Fruit fly (Drosophila melanogaster) whole organism, embryonic: Measurements from ENCODE around the gene Aprt.

ENCODE experiments used
- Bgb ChIP-seq: fragments of 200-800 bp; sonication (Bioruptor generic); IDR thresholded peaks from 2 replicates; pipeline ENCODE4 v1.3.6; 2022; ENCODE audit warnings: missing biosample characterization, missing genetic modification characterization; ENCODE audit not compliant: partially characterized antibody
- CG10431 ChIP-seq: fragments of 200-800 bp; sonication (Bioruptor generic); optimal IDR thresholded peaks from 3 replicates; lab custom pipeline; 2018; ENCODE audit warnings: missing biosample characterization, mild to moderate bottlenecking, missing genetic modification characterization
- CG11723 ChIP-seq: fragments of 200-800 bp; sonication (Bioruptor generic); optimal IDR thresholded peaks from 2 replicates; lab custom pipeline; 2017; ENCODE audit warnings: missing biosample characterization, mild to moderate bottlenecking, missing genetic modification characterization
- CG12104 ChIP-seq: fragments of 200-800 bp; sonication (Bioruptor generic); optimal IDR thresholded peaks from 3 replicates; lab custom pipeline; 2016; ENCODE audit warnings: missing biosample characterization, missing genetic modification characterization
- CG12155 ChIP-seq: fragments of 200-800 bp; sonication (Bioruptor generic); optimal IDR thresholded peaks from 3 replicates; lab custom pipeline; 2016; ENCODE audit warnings: missing biosample characterization, missing genetic modification characterization
- CG13894 ChIP-seq: fragments of 200-800 bp; sonication (Bioruptor generic); optimal IDR thresholded peaks from 3 replicates; lab custom pipeline; 2018; ENCODE audit warnings: missing biosample characterization, mild to moderate bottlenecking, missing genetic modification characterization, moderate library complexity
- CG15073 ChIP-seq: fragments of 200-800 bp; sonication (Bioruptor generic); optimal IDR thresholded peaks from 2 replicates; lab custom pipeline; 2016; ENCODE audit warnings: missing biosample characterization, missing genetic modification characterization
- CG15269 ChIP-seq: fragments of 200-800 bp; sonication (Bioruptor generic); optimal IDR thresholded peaks from 2 replicates; lab custom pipeline; 2018; ENCODE audit warnings: missing biosample characterization, mild to moderate bottlenecking, missing genetic modification characterization, moderate library complexity
- CG17568 ChIP-seq: fragments of 200-800 bp; sonication (Bioruptor generic); optimal IDR thresholded peaks from 2 replicates; lab custom pipeline; 2018; ENCODE audit warnings: missing biosample characterization, mild to moderate bottlenecking, missing genetic modification characterization, moderate library complexity
- CG18011 ChIP-seq: fragments of 200-800 bp; sonication (Bioruptor generic); optimal IDR thresholded peaks from 2 replicates; lab custom pipeline; 2017; ENCODE audit warnings: missing biosample characterization, missing genetic modification characterization, mild to moderate bottlenecking, moderate library complexity, missing genotype
- CG1832 ChIP-seq: fragments of 200-800 bp; sonication (Bioruptor generic); optimal IDR thresholded peaks from 2 replicates; lab custom pipeline; 2017; ENCODE audit warnings: missing biosample characterization, mild to moderate bottlenecking, missing genetic modification characterization, inconsistent platforms
- CG2712 ChIP-seq: fragments of 200-800 bp; optimal IDR thresholded peaks from 3 replicates; lab custom pipeline; 2019; ENCODE audit warnings: missing biosample characterization, mild to moderate bottlenecking, missing genetic modification characterization, moderate library complexity
- CG3065 ChIP-seq: fragments of 200-800 bp; sonication (Bioruptor generic); optimal IDR thresholded peaks from 2 replicates; lab custom pipeline; 2016; ENCODE audit warnings: missing biosample characterization, missing genetic modification characterization
- CG3163 ChIP-seq: fragments of 200-800 bp; sonication (Bioruptor generic); optimal IDR thresholded peaks from 3 replicates; lab custom pipeline; 2016; ENCODE audit warnings: missing biosample characterization, missing genetic modification characterization
- CG33557 ChIP-seq: fragments of 200-800 bp; sonication (Bioruptor generic); optimal IDR thresholded peaks from 2 replicates; lab custom pipeline; 2019; ENCODE audit warnings: missing biosample characterization, mild to moderate bottlenecking, missing genetic modification characterization, moderate library complexity
- CG42726 ChIP-seq: fragments of 200-800 bp; sonication (Bioruptor generic); IDR thresholded peaks from 2 replicates; pipeline ENCODE4 v1.3.6; 2022; ENCODE audit warnings: missing biosample characterization, missing genetic modification characterization; ENCODE audit not compliant: partially characterized antibody
- CG5180 ChIP-seq: fragments of 200-800 bp; sonication (Bioruptor generic); optimal IDR thresholded peaks from 3 replicates; lab custom pipeline; 2017; ENCODE audit warnings: missing biosample characterization, missing genetic modification characterization, mild to moderate bottlenecking, moderate library complexity, missing genetic modification reagents
- CG5245 ChIP-seq: fragments of 200-800 bp; sonication (Bioruptor generic); optimal IDR thresholded peaks from 3 replicates; lab custom pipeline; 2016; ENCODE audit warnings: missing biosample characterization, missing genetic modification characterization
- CG6254 ChIP-seq: fragments of 200-800 bp; sonication (Bioruptor generic); optimal IDR thresholded peaks from 3 replicates; lab custom pipeline; 2017; ENCODE audit warnings: mild to moderate bottlenecking, missing biosample characterization, missing genetic modification reagents, missing genetic modification characterization
- CG7839 ChIP-seq: fragments of 200-800 bp; sonication (Bioruptor generic); optimal IDR thresholded peaks from 3 replicates; lab custom pipeline; 2018; ENCODE audit warnings: missing biosample characterization, mild to moderate bottlenecking, missing genetic modification characterization, moderate library complexity
- CG7928 ChIP-seq: fragments of 200-800 bp; sonication (Bioruptor generic); optimal IDR thresholded peaks from 2 replicates; lab custom pipeline; 2017; ENCODE audit warnings: missing biosample characterization, mild to moderate bottlenecking, missing genetic modification characterization
- CG7987 ChIP-seq: fragments of 200-800 bp; sonication (Bioruptor generic); optimal IDR thresholded peaks from 2 replicates; lab custom pipeline; 2018; ENCODE audit warnings: missing biosample characterization, mild to moderate bottlenecking, missing genetic modification characterization, moderate library complexity
- CG8944 ChIP-seq: fragments of 200-800 bp; sonication (Bioruptor generic); optimal IDR thresholded peaks from 3 replicates; lab custom pipeline; 2016; ENCODE audit warnings: missing biosample characterization, missing genetic modification characterization
- CG9437 ChIP-seq: fragments of 200-800 bp; sonication (Bioruptor generic); optimal IDR thresholded peaks from 2 replicates; lab custom pipeline; 2018; ENCODE audit warnings: missing biosample characterization, mild to moderate bottlenecking, missing genetic modification characterization
- CHES-1-like ChIP-seq: fragments of 200-800 bp; sonication (Bioruptor generic); optimal IDR thresholded peaks from 2 replicates; lab custom pipeline; 2016; ENCODE audit warnings: missing biosample characterization, missing genetic modification characterization
- Dll ChIP-seq: fragments of 200-800 bp; sonication (Bioruptor generic); IDR thresholded peaks from 4 replicates; pipeline ENCODE4 v1.3.6; 2022; ENCODE audit warnings: missing biosample characterization, missing genetic modification characterization; ENCODE audit not compliant: partially characterized antibody
- Elba2 ChIP-seq: fragments of 200-800 bp; sonication (Bioruptor generic); optimal IDR thresholded peaks from 3 replicates; lab custom pipeline; 2016; ENCODE audit warnings: missing biosample characterization, missing genetic modification characterization
- Hmx ChIP-seq: fragments of 200-800 bp; sonication (Bioruptor generic); optimal IDR thresholded peaks from 2 replicates; lab custom pipeline; 2016; ENCODE audit warnings: missing biosample characterization, missing genetic modification characterization
- Kr ChIP-seq: fragments of 200-800 bp; sonication (Bioruptor generic); optimal IDR thresholded peaks from 2 replicates; lab custom pipeline; 2017; ENCODE audit warnings: missing biosample characterization, mild to moderate bottlenecking, missing genetic modification characterization
- NC2α ChIP-seq: fragments of 200-800 bp; sonication (Bioruptor generic); optimal IDR thresholded peaks from 2 replicates; lab custom pipeline; 2016; ENCODE audit warnings: missing biosample characterization, missing genetic modification characterization
- NC2β ChIP-seq: fragments of 200-800 bp; sonication (Bioruptor generic); optimal IDR thresholded peaks from 2 replicates; lab custom pipeline; 2016; ENCODE audit warnings: missing biosample characterization, missing genetic modification characterization
- NfI ChIP-seq: fragments of 200-800 bp; sonication (Bioruptor generic); optimal IDR thresholded peaks from 3 replicates; lab custom pipeline; 2018; ENCODE audit warnings: missing biosample characterization, mild to moderate bottlenecking, missing genetic modification characterization, moderate library complexity
- Oli ChIP-seq: fragments of 200-800 bp; sonication (Bioruptor generic); optimal IDR thresholded peaks from 2 replicates; lab custom pipeline; 2018; ENCODE audit warnings: missing biosample characterization, mild to moderate bottlenecking, missing genetic modification characterization, moderate library complexity
- Ptx1 ChIP-seq: fragments of 200-800 bp; sonication (Bioruptor generic); IDR thresholded peaks from 2 replicates; pipeline ENCODE4 v1.3.6; 2022; ENCODE audit warnings: missing biosample characterization, missing genetic modification characterization
- Tbp ChIP-seq: fragments of >200 bp; optimal IDR thresholded peaks from 2 replicates; lab custom pipeline; 2018; ENCODE audit warnings: missing biosample characterization, missing genetic modification characterization
- Vsx1 ChIP-seq: fragments of 200-800 bp; sonication (Bioruptor generic); optimal IDR thresholded peaks from 2 replicates; lab custom pipeline; 2017; ENCODE audit warnings: missing biosample characterization, mild to moderate bottlenecking, missing genetic modification characterization, missing genetic modification reagents
- ab ChIP-seq: fragments of 200-800 bp; sonication (Bioruptor generic); optimal IDR thresholded peaks from 2 replicates; lab custom pipeline; 2016; ENCODE audit warnings: missing biosample characterization, missing genetic modification characterization
- cg ChIP-seq: fragments of 200-800 bp; sonication (Bioruptor generic); optimal IDR thresholded peaks from 3 replicates; lab custom pipeline; 2019; ENCODE audit warnings: missing biosample characterization, mild to moderate bottlenecking, missing genetic modification characterization, moderate library complexity
- dm ChIP-seq: fragments of 200-800 bp; sonication (Bioruptor generic); optimal IDR thresholded peaks from 3 replicates; lab custom pipeline; 2016; ENCODE audit warnings: missing biosample characterization, missing genetic modification characterization
- en ChIP-seq: fragments of 200-800 bp; sonication (Bioruptor generic); optimal IDR thresholded peaks from 2 replicates; lab custom pipeline; 2016; ENCODE audit warnings: missing biosample characterization, missing genetic modification characterization
- fu2 ChIP-seq: fragments of 200-800 bp; sonication (Bioruptor generic); optimal IDR thresholded peaks from 2 replicates; lab custom pipeline; 2016; ENCODE audit warnings: missing biosample characterization, missing genetic modification characterization
- grau ChIP-seq: fragments of 200-800 bp; optimal IDR thresholded peaks from 3 replicates; lab custom pipeline; 2019; ENCODE audit warnings: missing biosample characterization, mild to moderate bottlenecking, missing genetic modification characterization, moderate library complexity
- gsb ChIP-seq: fragments of 200-800 bp; sonication (Bioruptor generic); IDR thresholded peaks from 2 replicates; pipeline ENCODE4 v1.3.6; 2022; ENCODE audit warnings: missing biosample characterization, missing genetic modification characterization
- h ChIP-seq: fragments of >200 bp; optimal IDR thresholded peaks from 2 replicates; lab custom pipeline; 2017
- p53 ChIP-seq: fragments of 200-800 bp; sonication (Bioruptor generic); optimal IDR thresholded peaks from 2 replicates; lab custom pipeline; 2016; ENCODE audit warnings: missing biosample characterization, missing genetic modification characterization
- pb ChIP-seq: fragments of 200-800 bp; sonication (Bioruptor generic); optimal IDR thresholded peaks from 3 replicates; lab custom pipeline; 2016; ENCODE audit warnings: missing biosample characterization, missing genetic modification characterization
- so ChIP-seq: fragments of 200-800 bp; sonication (Bioruptor generic); IDR thresholded peaks from 3 replicates; pipeline ENCODE4 v1.3.6; 2022; ENCODE audit warnings: missing biosample characterization, missing genetic modification characterization
- sob ChIP-seq: fragments of 200-800 bp; sonication (Bioruptor generic); IDR thresholded peaks from 2 replicates; pipeline ENCODE4 v1.3.6; 2022; ENCODE audit warnings: missing biosample characterization, missing genetic modification characterization
- stwl ChIP-seq: fragments of 200-800 bp; sonication (Bioruptor generic); optimal IDR thresholded peaks from 3 replicates; lab custom pipeline; 2018; ENCODE audit warnings: missing biosample characterization, mild to moderate bottlenecking, missing genetic modification characterization, moderate library complexity
- tll ChIP-seq, 2 experiments: fragments of 200-800 bp in 1 of 2; fragments of >200 bp in 1 of 2; sonication (Bioruptor generic) in 1 of 2; optimal IDR thresholded peaks; 2 replicates each; lab custom pipeline; 2017 to 2019; ENCODE audit warnings: missing biosample characterization in 2 of 2, missing genetic modification characterization in 2 of 2, mild to moderate bottlenecking in 1 of 2, moderate library complexity in 1 of 2
- usp ChIP-seq: fragments of >200 bp; optimal IDR thresholded peaks from 2 replicates; lab custom pipeline; 2017; ENCODE audit warnings: missing biosample characterization, missing genetic modification characterization

Aprt gene

DNA sequence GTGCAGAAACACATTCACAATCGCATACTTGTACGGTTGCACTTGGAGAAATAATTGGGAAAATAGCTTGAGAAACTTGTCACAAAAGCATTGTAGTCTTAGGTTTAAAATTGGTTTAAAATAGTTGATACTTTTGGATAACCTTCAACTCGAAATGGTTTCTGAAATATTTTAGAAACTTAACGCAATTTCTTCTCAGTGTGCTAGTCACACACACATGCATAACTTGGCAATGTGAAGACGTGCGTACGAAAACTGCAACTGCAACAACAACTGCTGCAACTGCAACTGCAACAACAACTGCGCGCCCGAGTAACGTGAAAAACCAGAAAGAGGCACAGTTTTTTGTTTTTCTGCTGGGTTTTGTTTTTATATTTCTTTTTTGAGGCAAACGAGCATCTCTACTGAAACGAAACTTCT lies 1.3 kb upstream of the Aprt start (continued):
- TF ChIP-seq CG3163: peak; percentile 34
- TF ChIP-seq CG3065 (GFP tag; lab: Kevin White, UChicago): peak; percentile 45
- TF ChIP-seq CG13894 (tag; lab: Kevin White, UChicago): no peak
- TF ChIP-seq CG2712: peak; percentile 91
- peak; percentile 73; the same call in 1 of the 2 replicates for TF ChIP-seq sob (GFP tag; lab: Robert Waterston, UW)
- peak; percentile 40 for TF ChIP-seq CG17568
- TF ChIP-seq CG5245 (GFP tag; lab: Kevin White, UChicago): peak; percentile 83
- TF ChIP-seq ab (GFP tag; lab: Kevin White, UChicago): no peak
- no peak for TF ChIP-seq Vsx1 (GFP tag; lab: Kevin White, UChicago)
- TF ChIP-seq CG7928 (GFP tag; lab: Kevin White, UChicago): no peak
- peak; percentile 75 for TF ChIP-seq CG5180 (GFP tag; lab: Kevin White, UChicago)
- peak; percentile 54 for TF ChIP-seq CG11723
- TF ChIP-seq CG12104 (GFP tag; lab: Kevin White, UChicago): peak; percentile 55
- TF ChIP-seq fu2 (GFP tag; lab: Kevin White, UChicago): peak; percentile 39
- TF ChIP-seq stwl (tag; lab: Kevin White, UChicago): peak; percentile 57
- TF ChIP-seq Tbp: no peak
- TF ChIP-seq CG6254 (GFP tag; lab: Kevin White, UChicago): peak; percentile 80
- no peak for TF ChIP-seq CG1832 (GFP tag; lab: Kevin White, UChicago)
- TF ChIP-seq NfI: peak; percentile 70
- TF ChIP-seq tll (GFP tag; optimal IDR thresholded peaks at IDR 0.05; lab: Kevin White, UChicago): peak in 1 of 2 experiments; percentile 36
- peak; percentile 63 for TF ChIP-seq CHES-1-like (GFP tag; lab: Kevin White, UChicago)
- TF ChIP-seq Elba2 (GFP tag; lab: Kevin White, UChicago): peak; percentile 83
- no peak for TF ChIP-seq CG42726
- TF ChIP-seq grau (tag; lab: Kevin White, UChicago): peak; percentile 74
- TF ChIP-seq CG15269 (tag; lab: Kevin White, UChicago): peak; percentile 82
- no peak for TF ChIP-seq h (lab: Kevin White, UChicago)
- TF ChIP-seq NC2β (GFP tag; lab: Kevin White, UChicago): peak; percentile 83
- peak; percentile 78 for TF ChIP-seq en (GFP tag; lab: Kevin White, UChicago)
- peak; percentile 32 for TF ChIP-seq Kr (GFP tag; lab: Kevin White, UChicago)
- TF ChIP-seq CG8944 (GFP tag; lab: Kevin White, UChicago): peak; percentile 74
- TF ChIP-seq cg (GFP tag; lab: Kevin White, UChicago): peak; percentile 52
- no peak for TF ChIP-seq Hmx (GFP tag; lab: Kevin White, UChicago)
- peak; percentile 81 for TF ChIP-seq Ptx1 (GFP tag; lab: Robert Waterston, UW)
- TF ChIP-seq p53 (GFP tag; lab: Kevin White, UChicago): peak; percentile 54
- TF ChIP-seq CG18011 (GFP tag; lab: Kevin White, UChicago): peak; percentile 26
- TF ChIP-seq so: peak; percentile 87
- TF ChIP-seq CG7987 (GFP tag; lab: Kevin White, UChicago): no peak
- TF ChIP-seq Dll (GFP tag; lab: Robert Waterston, UW): no peak
- no peak for TF ChIP-seq CG15073
- peak; percentile 65 for TF ChIP-seq pb
- TF ChIP-seq CG33557 (GFP tag; lab: Kevin White, UChicago): peak; percentile 34
- TF ChIP-seq dm (GFP tag; lab: Kevin White, UChicago): peak; percentile 55
- peak; percentile 72 for TF ChIP-seq CG9437 (GFP tag; lab: Kevin White, UChicago)
- TF ChIP-seq CG10431 (GFP tag; lab: Kevin White, UChicago): no peak
- peak; percentile 88 for TF ChIP-seq Oli
- peak; percentile 85 for TF ChIP-seq CG7839 (tag; lab: Kevin White, UChicago)
- peak; percentile 61 for TF ChIP-seq NC2α
- TF ChIP-seq gsb (GFP tag; lab: Robert Waterston, UW): 0 out of 2 replicates have a peak, but pooled peaks have one; percentile 26
- no peak for TF ChIP-seq usp (GFP tag; lab: Kevin White, UChicago)
- peak; percentile 51 for TF ChIP-seq CG12155 (GFP tag; lab: Kevin White, UChicago)
- no peak for TF ChIP-seq Bgb (GFP tag; lab: Robert Waterston, UW)
